Fruit fly (Drosophila melanogaster) S2 (cell line): ENCODE measurements around the gene CG10959.

ENCODE experiments used
- CG8478 ChIP-seq: fragments of >200 bp; optimal IDR thresholded peaks from 2 replicates; lab custom pipeline; 2018
- CTCF ChIP-seq, 2 experiments: fragments of >200 bp; optimal IDR thresholded peaks; 2 replicates each; lab custom pipeline; 2018

dm6 chrX:8100826-8101079 lies 47.8 kb upstream of the CG10959 start:
- no peak for TF ChIP-seq CG8478 (lab: Kevin White, UChicago)
- no peak for TF ChIP-seq CTCF (optimal IDR thresholded peaks at IDR 0.05; lab: Kevin White, UChicago)
